Fruit fly (Drosophila melanogaster) whole organism, prepupa: ENCODE measurements around the gene Nrx-1.

ENCODE experiments used
- CG10631 ChIP-seq: fragments of 200-800 bp; sonication (Bioruptor generic); optimal IDR thresholded peaks from 2 replicates; lab custom pipeline; 2016; ENCODE audit warnings: missing biosample characterization, missing genetic modification characterization
- CG10669 ChIP-seq: fragments of 200-800 bp; sonication (Bioruptor generic); optimal IDR thresholded peaks from 3 replicates; lab custom pipeline; 2018; ENCODE audit warnings: missing biosample characterization, mild to moderate bottlenecking, missing genetic modification characterization, moderate library complexity
- CG11294 ChIP-seq: fragments of 200-800 bp; sonication (Bioruptor generic); IDR thresholded peaks from 2 replicates; pipeline ENCODE4 v1.3.6; 2022; ENCODE audit warnings: missing biosample characterization, missing genetic modification characterization
- CG11762 ChIP-seq: fragments of 200-800 bp; sonication (Bioruptor generic); optimal IDR thresholded peaks from 3 replicates; lab custom pipeline; 2016; ENCODE audit warnings: missing biosample characterization, missing genetic modification characterization; ENCODE audit not compliant: insufficient read depth
- CG11902 ChIP-seq: fragments of 200-800 bp; sonication (Bioruptor generic); optimal IDR thresholded peaks from 3 replicates; lab custom pipeline; 2016; ENCODE audit warnings: missing biosample characterization, missing genetic modification characterization
- CG15336 ChIP-seq: fragments of 200-800 bp; sonication (Bioruptor generic); IDR thresholded peaks from 2 replicates; pipeline ENCODE4 v1.3.6; 2022; ENCODE audit warnings: missing biosample characterization, missing genetic modification characterization
- CG1621 ChIP-seq: fragments of 200-800 bp; sonication (Bioruptor generic); optimal IDR thresholded peaks from 3 replicates; lab custom pipeline; 2018; ENCODE audit warnings: missing biosample characterization, mild to moderate bottlenecking, missing genetic modification characterization
- CG3032 ChIP-seq: fragments of 200-800 bp; optimal IDR thresholded peaks from 2 replicates; lab custom pipeline; 2019; ENCODE audit warnings: missing biosample characterization, mild to moderate bottlenecking, missing genetic modification characterization, moderate library complexity
- CG34406 ChIP-seq: fragments of 200-800 bp; sonication (Bioruptor generic); optimal IDR thresholded peaks from 3 replicates; lab custom pipeline; 2016; ENCODE audit warnings: missing biosample characterization, missing genetic modification characterization
- CG3919 ChIP-seq: fragments of 200-800 bp; sonication (Bioruptor generic); optimal IDR thresholded peaks from 3 replicates; lab custom pipeline; 2016; ENCODE audit warnings: missing biosample characterization, missing genetic modification characterization
- CG6163 ChIP-seq: fragments of 200-800 bp; sonication (Bioruptor generic); IDR thresholded peaks from 3 replicates; pipeline ENCODE4 v1.3.6; 2022; ENCODE audit warnings: missing biosample characterization, missing genetic modification characterization
- CG6276 ChIP-seq: fragments of 200-800 bp; sonication (Bioruptor generic); optimal IDR thresholded peaks from 2 replicates; lab custom pipeline; 2017; ENCODE audit warnings: missing biosample characterization, mild to moderate bottlenecking, missing genetic modification characterization
- CG6792 ChIP-seq: fragments of 200-800 bp; sonication (Bioruptor generic); optimal IDR thresholded peaks from 3 replicates; lab custom pipeline; 2016; ENCODE audit warnings: missing biosample characterization, missing genetic modification characterization
- CG6808 ChIP-seq: fragments of 200-800 bp; sonication (Bioruptor generic); optimal IDR thresholded peaks from 3 replicates; lab custom pipeline; 2017; ENCODE audit warnings: missing biosample characterization, missing genetic modification characterization, mild to moderate bottlenecking, moderate library complexity, missing genetic modification reagents
- CG6854 ChIP-seq: fragments of 200-800 bp; sonication (Bioruptor generic); optimal IDR thresholded peaks from 2 replicates; lab custom pipeline; 2017; ENCODE audit warnings: missing biosample characterization, mild to moderate bottlenecking, missing genetic modification characterization
- CG7368 ChIP-seq: fragments of 200-800 bp; sonication (Bioruptor generic); optimal IDR thresholded peaks from 3 replicates; lab custom pipeline; 2016; ENCODE audit warnings: missing biosample characterization, missing genetic modification characterization
- CG8119 ChIP-seq: fragments of 200-800 bp; sonication (Bioruptor generic); IDR thresholded peaks from 3 replicates; pipeline ENCODE4 v1.3.6; 2022; ENCODE audit warnings: missing biosample characterization, missing genetic modification characterization
- CG8319 ChIP-seq: fragments of 200-800 bp; sonication (Bioruptor generic); optimal IDR thresholded peaks from 3 replicates; lab custom pipeline; 2016; ENCODE audit warnings: missing biosample characterization, missing genetic modification characterization
- CG8632 ChIP-seq: fragments of 200-800 bp; sonication (Bioruptor generic); optimal IDR thresholded peaks from 3 replicates; lab custom pipeline; 2016; ENCODE audit warnings: missing biosample characterization, missing genetic modification characterization
- CG9139 ChIP-seq: fragments of 200-800 bp; sonication (Bioruptor generic); optimal IDR thresholded peaks from 3 replicates; lab custom pipeline; 2017; ENCODE audit warnings: missing biosample characterization, mild to moderate bottlenecking, missing genetic modification characterization
- Eip78C ChIP-seq: fragments of 200-800 bp; sonication (Bioruptor generic); peaks from one replicate; lab custom pipeline; 2016; ENCODE audit warnings: missing biosample characterization, missing genetic modification characterization
- Eip93F ChIP-seq: fragments of 200-800 bp; sonication (Bioruptor generic); optimal IDR thresholded peaks from 2 replicates; lab custom pipeline; 2016; ENCODE audit warnings: missing biosample characterization, mild to moderate bottlenecking, missing genetic modification characterization
- Ets21C ChIP-seq: fragments of 200-800 bp; sonication (Bioruptor generic); optimal IDR thresholded peaks from 3 replicates; lab custom pipeline; 2016; ENCODE audit warnings: missing biosample characterization, missing genetic modification characterization
- Ets96B ChIP-seq: fragments of 200-800 bp; optimal IDR thresholded peaks from 2 replicates; lab custom pipeline; 2019; ENCODE audit warnings: missing biosample characterization, mild to moderate bottlenecking, missing genetic modification characterization, moderate library complexity
- Gug ChIP-seq: fragments of 200-800 bp; sonication (Bioruptor generic); IDR thresholded peaks from 2 replicates; pipeline ENCODE4 v1.3.6; 2022; ENCODE audit warnings: missing biosample characterization, missing genetic modification characterization
- Hr38 ChIP-seq: sonication (Bioruptor generic); optimal IDR thresholded peaks from 2 replicates; lab custom pipeline; 2016; ENCODE audit warnings: missing biosample characterization, missing genetic modification characterization
- Hr39 ChIP-seq: fragments of 200-800 bp; sonication (Bioruptor generic); optimal IDR thresholded peaks from 2 replicates; lab custom pipeline; 2016; ENCODE audit warnings: missing biosample characterization, missing genetic modification characterization
- Hr4 ChIP-seq: fragments of 200-800 bp; sonication (Bioruptor generic); optimal IDR thresholded peaks from 3 replicates; lab custom pipeline; 2016; ENCODE audit warnings: missing biosample characterization, missing genetic modification characterization
- Lpt ChIP-seq: fragments of 200-800 bp; sonication (Bioruptor generic); optimal IDR thresholded peaks from 3 replicates; lab custom pipeline; 2016; ENCODE audit warnings: missing biosample characterization, missing genetic modification characterization
- Met ChIP-seq: fragments of 200-800 bp; sonication (Bioruptor generic); optimal IDR thresholded peaks from 3 replicates; lab custom pipeline; 2016; ENCODE audit warnings: missing biosample characterization, missing genetic modification characterization
- OdsH ChIP-seq: fragments of 200-800 bp; sonication (Bioruptor generic); optimal IDR thresholded peaks from 3 replicates; lab custom pipeline; 2016; ENCODE audit warnings: missing biosample characterization, missing genetic modification characterization
- Smox ChIP-seq: fragments of 200-800 bp; sonication (Bioruptor generic); optimal IDR thresholded peaks from 3 replicates; lab custom pipeline; 2016; ENCODE audit warnings: missing biosample characterization, missing genetic modification characterization
- Sox14 ChIP-seq: fragments of 200-800 bp; sonication (Bioruptor generic); optimal IDR thresholded peaks from 3 replicates; lab custom pipeline; 2016; ENCODE audit warnings: missing biosample characterization, missing genetic modification characterization
- Sox15 ChIP-seq: fragments of 200-800 bp; sonication (Bioruptor generic); optimal IDR thresholded peaks from 3 replicates; lab custom pipeline; 2016; ENCODE audit warnings: missing biosample characterization, missing genetic modification characterization
- acj6 ChIP-seq: fragments of 200-800 bp; sonication (Bioruptor generic); optimal IDR thresholded peaks from 3 replicates; lab custom pipeline; 2016; ENCODE audit warnings: missing biosample characterization, missing genetic modification characterization
- cyc ChIP-seq: fragments of 200-800 bp; sonication (Bioruptor generic); optimal IDR thresholded peaks from 3 replicates; lab custom pipeline; 2016; ENCODE audit warnings: missing biosample characterization, missing genetic modification characterization
- dsx ChIP-seq: fragments of 200-800 bp; optimal IDR thresholded peaks from 3 replicates; lab custom pipeline; 2019; ENCODE audit warnings: missing biosample characterization, mild to moderate bottlenecking, missing genetic modification characterization, moderate library complexity; ENCODE audit not compliant: poor library complexity, severe bottlenecking
- eg ChIP-seq: fragments of 200-800 bp; sonication (Bioruptor generic); IDR thresholded peaks from 3 replicates; pipeline ENCODE4 v1.3.6; 2022; ENCODE audit warnings: missing biosample characterization, missing genetic modification characterization
- esn ChIP-seq: fragments of 200-800 bp; sonication (Bioruptor generic); optimal IDR thresholded peaks from 2 replicates; lab custom pipeline; 2016; ENCODE audit warnings: missing biosample characterization, mild to moderate bottlenecking, missing genetic modification characterization, moderate library complexity
- fd59A ChIP-seq: fragments of 200-800 bp; sonication (Bioruptor generic); optimal IDR thresholded peaks from 2 replicates; lab custom pipeline; 2017; ENCODE audit warnings: missing biosample characterization, mild to moderate bottlenecking, missing genetic modification characterization, missing genetic modification reagents
- fd85E ChIP-seq: fragments of 200-800 bp; sonication (Bioruptor generic); optimal IDR thresholded peaks from 3 replicates; lab custom pipeline; 2016; ENCODE audit warnings: missing biosample characterization, missing genetic modification characterization
- fkh ChIP-seq: fragments of 200-800 bp; sonication (Bioruptor generic); optimal IDR thresholded peaks from 3 replicates; lab custom pipeline; 2017; ENCODE audit warnings: missing biosample characterization, mild to moderate bottlenecking, missing genetic modification characterization, moderate library complexity
- lz ChIP-seq: fragments of 200-800 bp; sonication (Bioruptor generic); optimal IDR thresholded peaks from 3 replicates; lab custom pipeline; 2016; ENCODE audit warnings: missing biosample characterization, missing genetic modification characterization
- net ChIP-seq: fragments of 200-800 bp; sonication (Bioruptor generic); optimal IDR thresholded peaks from 3 replicates; lab custom pipeline; 2016; ENCODE audit warnings: missing biosample characterization, missing genetic modification characterization
- pdm3 ChIP-seq: fragments of 200-800 bp; sonication (Bioruptor generic); optimal IDR thresholded peaks from 3 replicates; lab custom pipeline; 2016; ENCODE audit warnings: missing biosample characterization, missing genetic modification characterization
- salr ChIP-seq, 2 experiments: fragments of 200-800 bp; sonication (Bioruptor generic); optimal IDR thresholded peaks; 3 replicates each; lab custom pipeline; 2016 to 2018; ENCODE audit warnings: missing biosample characterization in 2 of 2, missing genetic modification characterization in 2 of 2, mild to moderate bottlenecking in 1 of 2
- spab ChIP-seq: fragments of 200-800 bp; sonication (Bioruptor generic); optimal IDR thresholded peaks from 2 replicates; lab custom pipeline; 2017; ENCODE audit warnings: missing biosample characterization, mild to moderate bottlenecking, missing genetic modification characterization, missing genetic modification reagents
- ss ChIP-seq, 2 experiments: fragments of 200-800 bp; sonication (Bioruptor generic); optimal IDR thresholded peaks; 2 replicates in 1 of 2; 3 replicates in 1 of 2; lab custom pipeline; 2017 to 2018; ENCODE audit warnings: mild to moderate bottlenecking in 2 of 2, missing biosample characterization in 2 of 2, missing genetic modification characterization in 2 of 2, moderate library complexity in 1 of 2
- svp ChIP-seq: fragments of 200-800 bp; sonication (Bioruptor generic); peaks from one replicate; lab custom pipeline; 2016; ENCODE audit warnings: missing biosample characterization, missing genetic modification characterization
- topi ChIP-seq: fragments of 200-800 bp; sonication (Bioruptor generic); optimal IDR thresholded peaks from 3 replicates; lab custom pipeline; 2016; ENCODE audit warnings: missing biosample characterization, missing genetic modification characterization
- vri ChIP-seq: fragments of 200-800 bp; sonication (Bioruptor generic); optimal IDR thresholded peaks from 3 replicates; lab custom pipeline; 2016; ENCODE audit warnings: missing biosample characterization, mild to moderate bottlenecking, missing genetic modification characterization

Nrx-1 gene

dm6 chr3R:22524344-22525072 lies 56.2 kb downstream of the Nrx-1 start:
- TF ChIP-seq CG1621 (tag; lab: Kevin White, UChicago) (no peak), eg (GFP tag; lab: Robert Waterston, UW) (no peak), acj6 (GFP tag; lab: Kevin White, UChicago) (no peak), CG9139 (GFP tag; lab: Kevin White, UChicago) (no peak), CG8632 (GFP tag; lab: Kevin White, UChicago) (peak; percentile 23), fkh (GFP tag; lab: Kevin White, UChicago) (peak; percentile 89), vri (GFP tag; lab: Kevin White, UChicago) (no peak), Gug (GFP tag; lab: Robert Waterston, UW) (no peak), CG6792 (GFP tag; lab: Kevin White, UChicago) (peak; percentile 4), CG8119 (GFP tag; lab: Robert Waterston, UW) (no peak), spab (GFP tag; lab: Kevin White, UChicago) (no peak), Smox (GFP tag; lab: Kevin White, UChicago) (peak; percentile 28), Hr4 (no peak), Lpt (GFP tag; lab: Kevin White, UChicago) (no peak), Eip78C (GFP tag; lab: Kevin White, UChicago) (peak; percentile 82), CG10631 (GFP tag; lab: Kevin White, UChicago) (no peak), CG6854 (GFP tag; lab: Kevin White, UChicago) (peak; percentile 38), Met (GFP tag; lab: Kevin White, UChicago) (peak; percentile 27), Ets96B (tag; lab: Kevin White, UChicago) (no peak), Sox15 (GFP tag; lab: Kevin White, UChicago) (peak; percentile 4), cyc (GFP tag; lab: Kevin White, UChicago) (no peak), lz (GFP tag; lab: Kevin White, UChicago) (peak; percentile 19), CG3032 (no peak), svp (GFP tag; lab: Kevin White, UChicago) (peak; percentile 86), fd85E (GFP tag; lab: Kevin White, UChicago) (peak; percentile 14), topi (GFP tag; lab: Kevin White, UChicago) (peak; percentile 7), CG11294 (GFP tag; lab: Robert Waterston, UW) (no peak), CG7368 (GFP tag; lab: Kevin White, UChicago) (peak; percentile 23), net (peak; percentile 14), Eip93F (GFP tag; lab: Kevin White, UChicago) (no peak), CG34406 (GFP tag; lab: Kevin White, UChicago) (peak; percentile 10), pdm3 (peak; percentile 27), CG6808 (GFP tag; lab: Kevin White, UChicago) (no peak), CG8319 (GFP tag; lab: Kevin White, UChicago) (no peak), CG6276 (no peak), OdsH (GFP tag; lab: Kevin White, UChicago) (peak; percentile 15), CG10669 (no peak), CG15336 (GFP tag; lab: Robert Waterston, UW) (no peak), dsx (no peak), Ets21C (GFP tag; lab: Kevin White, UChicago) (peak; percentile 18), Sox14 (GFP tag; lab: Kevin White, UChicago) (no peak), salr (GFP tag; optimal IDR thresholded peaks at IDR 0.05; lab: Kevin White, UChicago) (no peak), CG11762 (GFP tag; lab: Kevin White, UChicago) (no peak), CG6163 (GFP tag; lab: Robert Waterston, UW) (no peak), ss (GFP tag; optimal IDR thresholded peaks at IDR 0.05; lab: Kevin White, UChicago) (peak in 1 of 2 experiments; percentile 18), CG11902 (GFP tag; lab: Kevin White, UChicago) (no peak), Hr39 (GFP tag; lab: Kevin White, UChicago) (peak; percentile 30), esn (GFP tag; lab: Kevin White, UChicago) (peak; percentile 49), Hr38 (GFP tag; lab: Kevin White, UChicago) (no peak), fd59A (GFP tag; lab: Kevin White, UChicago) (no peak), CG3919 (GFP tag; lab: Kevin White, UChicago) (peak; percentile 13)
